Worm (Caenorhabditis elegans): Measurements from ENCODE around the gene F38E1.6.

The F38E1.6 gene

ce11 chrV:8404339-8404738 lies 44.4 kb downstream of the F38E1.6 start:
- TF ChIP-seq elt-3 (tag; optimal IDR thresholded peaks at IDR 0.05) = peak in 3 of 6 experiments; percentile 44 to 59 (median 54)
- TF ChIP-seq egl-27 (tag; optimal IDR thresholded peaks at IDR 0.05) = no peak
- TF ChIP-seq blmp-1 (tag; optimal IDR thresholded peaks at IDR 0.05) = peak; percentile 59

- TF ChIP-seq skn-1 (tag; optimal IDR thresholded peaks at IDR 0.05) (no peak), elt-3 (tag; optimal IDR thresholded peaks at IDR 0.05) (peak in 2 of 6 experiments; percentile 28 to 30), unc-86 (tag; optimal IDR thresholded peaks at IDR 0.05) (no peak), nhr-85 (tag) (peak; percentile 67)
Observed at ce11 chrV:8406155-8406554, 46.3 kb downstream of the F38E1.6 start.

- TF ChIP-seq lsy-2 (tag; optimal IDR thresholded peaks at IDR 0.05) (peak in 1 of 2 experiments; percentile 19), hlh-4 (tag; optimal IDR thresholded peaks at IDR 0.05) (no peak), nhr-20 (tag; optimal IDR thresholded peaks at IDR 0.05) (peak; percentile 65), zip-4 (GFP tag; optimal IDR thresholded peaks at IDR 0.05) (no peak), pag-3 (tag; optimal IDR thresholded peaks at IDR 0.05; ENCODE audit: borderline replicate concordance, insufficient read depth) (peak; percentile 80), snu-23 (GFP tag; optimal IDR thresholded peaks at IDR 0.05) (peak; percentile 59), elt-3 (tag; optimal IDR thresholded peaks at IDR 0.05) (peak in 2 of 6 experiments; percentile 47 to 70), mdl-1 (tag; optimal IDR thresholded peaks at IDR 0.05) (peak in 1 of 2 experiments; percentile 6), unc-30 (tag; optimal IDR thresholded peaks at IDR 0.05) (no peak), jun-1 (tag; optimal IDR thresholded peaks at IDR 0.05) (no peak), snpc-4 (tag; optimal IDR thresholded peaks at IDR 0.05) (no peak), nhr-85 (tag) (peak; percentile 92), lin-14 (GFP tag; optimal IDR thresholded peaks at IDR 0.05) (peak; percentile 88), nhr-71 (tag; optimal IDR thresholded peaks at IDR 0.05) (peak; percentile 30), lin-35 (GFP tag; optimal IDR thresholded peaks at IDR 0.05) (peak in 1 of 2 experiments; percentile 49), nhr-77 (tag; optimal IDR thresholded peaks at IDR 0.05) (no peak), mep-1 (tag; optimal IDR thresholded peaks at IDR 0.05) (peak; percentile 35), blmp-1 (tag; optimal IDR thresholded peaks at IDR 0.05) (peak; percentile 77), C16A3.4 (tag; optimal IDR thresholded peaks at IDR 0.05) (peak; percentile 27), nhr-90 (tag; optimal IDR thresholded peaks at IDR 0.05; ENCODE audit: poor library complexity) (peak; percentile 27), ceh-88 (GFP tag; IDR thresholded peaks at IDR 0.05) (no peak), hpl-2 (GFP tag; optimal IDR thresholded peaks at IDR 0.05) (no peak)
Observed at ce11 chrV:8406911-8407310, 47.0 kb downstream of the F38E1.6 start.

ce11 chrV:8409594-8409993 lies 49.7 kb downstream of the F38E1.6 start:
- no peak for TF ChIP-seq pqm-1 (tag; optimal IDR thresholded peaks at IDR 0.05)
- TF ChIP-seq ceh-90 (tag; optimal IDR thresholded peaks at IDR 0.05) = no peak
- TF ChIP-seq elt-3 (tag; optimal IDR thresholded peaks at IDR 0.05) = peak in 1 of 6 experiments; percentile 33
- TF ChIP-seq fos-1 (tag; optimal IDR thresholded peaks at IDR 0.05) = no peak
- no peak for TF ChIP-seq nhr-12 (tag; optimal IDR thresholded peaks at IDR 0.05)
- no peak for TF ChIP-seq nhr-11 (tag; optimal IDR thresholded peaks at IDR 0.05)
- TF ChIP-seq fkh-8 (tag; optimal IDR thresholded peaks at IDR 0.05) = no peak
- no peak for TF ChIP-seq tlp-1 (tag; optimal IDR thresholded peaks at IDR 0.05)
- TF ChIP-seq lin-14 (GFP tag; optimal IDR thresholded peaks at IDR 0.05) = peak; percentile 5
- TF ChIP-seq efl-1 (optimal IDR thresholded peaks at IDR 0.05) = no peak
- no peak for TF ChIP-seq efl-1 (GFP tag; optimal IDR thresholded peaks at IDR 0.05 in 1 of 2)
- TF ChIP-seq ces-1 (GFP tag; optimal IDR thresholded peaks at IDR 0.05) = no peak
- no peak for TF ChIP-seq ama-1 (optimal IDR thresholded peaks at IDR 0.05)
- TF ChIP-seq zag-1 (tag; optimal IDR thresholded peaks at IDR 0.05) = no peak
- TF ChIP-seq sptf-1 (tag; optimal IDR thresholded peaks at IDR 0.05) = no peak
- TF ChIP-seq hpl-2 (GFP tag; optimal IDR thresholded peaks at IDR 0.05) = no peak
- TF ChIP-seq dsc-1 (tag; optimal IDR thresholded peaks at IDR 0.05) = no peak
- no peak for TF ChIP-seq snpc-4 (tag; optimal IDR thresholded peaks at IDR 0.05)
- peak; percentile 100 for TF ChIP-seq blmp-1 (tag; optimal IDR thresholded peaks at IDR 0.05)
- no peak for TF ChIP-seq swsn-7 (tag; optimal IDR thresholded peaks at IDR 0.05)
- no peak for TF ChIP-seq lir-3 (tag; optimal IDR thresholded peaks at IDR 0.05; ENCODE audit: poor library complexity)
- no peak for TF ChIP-seq nhr-237 (tag; optimal IDR thresholded peaks at IDR 0.05)
- TF ChIP-seq irx-1 (tag; optimal IDR thresholded peaks at IDR 0.05) = no peak
- no peak for TF ChIP-seq lin-15B (tag; optimal IDR thresholded peaks at IDR 0.05)
- no peak for TF ChIP-seq dpl-1 (GFP tag; optimal IDR thresholded peaks at IDR 0.05)
- TF ChIP-seq ztf-4 (tag; optimal IDR thresholded peaks at IDR 0.05) = peak; percentile 27
